Fruit fly (Drosophila melanogaster) whole organism, embryonic: ENCODE data around the gene Vav.

Experiments used
- Atf6 ChIP-seq: fragments of 200-800 bp; sonication (Bioruptor generic); IDR thresholded peaks from 2 replicates; pipeline ENCODE4 v1.3.6; 2022; ENCODE audit warnings: missing biosample characterization, missing genetic modification characterization
- B-H1 ChIP-seq: fragments of 200-800 bp; sonication (Bioruptor generic); IDR thresholded peaks from 3 replicates; pipeline ENCODE4 v1.3.6; 2022; ENCODE audit warnings: missing biosample characterization, missing genetic modification characterization
- CG10366 ChIP-seq: fragments of 200-800 bp; sonication (Bioruptor generic); IDR thresholded peaks from 2 replicates; pipeline ENCODE4 v1.3.6; 2022; ENCODE audit warnings: missing biosample characterization, missing genetic modification characterization
- CG11696 ChIP-seq: fragments of 200-800 bp; sonication (Bioruptor generic); IDR thresholded peaks from 2 replicates; pipeline ENCODE4 v1.3.6; 2022; ENCODE audit warnings: missing biosample characterization, missing genetic modification characterization
- CG12104 ChIP-seq: fragments of 200-800 bp; sonication (Bioruptor generic); optimal IDR thresholded peaks from 3 replicates; lab custom pipeline; 2016; ENCODE audit warnings: missing biosample characterization, missing genetic modification characterization
- CG12299 ChIP-seq: fragments of 200-800 bp; sonication (Bioruptor generic); optimal IDR thresholded peaks from 2 replicates; lab custom pipeline; 2018; ENCODE audit warnings: missing biosample characterization, mild to moderate bottlenecking, missing genetic modification characterization
- CG1233 ChIP-seq: fragments of 200-800 bp; sonication (Bioruptor generic); optimal IDR thresholded peaks from 4 replicates; lab custom pipeline; 2018; ENCODE audit warnings: missing biosample characterization, mild to moderate bottlenecking, missing genetic modification characterization
- CG14050 ChIP-seq: fragments of 200-800 bp; sonication (Bioruptor generic); IDR thresholded peaks from 3 replicates; pipeline ENCODE4 v1.3.6; 2022; ENCODE audit warnings: missing biosample characterization, missing genetic modification characterization
- CG15269 ChIP-seq: fragments of 200-800 bp; sonication (Bioruptor generic); optimal IDR thresholded peaks from 2 replicates; lab custom pipeline; 2018; ENCODE audit warnings: missing biosample characterization, mild to moderate bottlenecking, missing genetic modification characterization, moderate library complexity
- CG17359 ChIP-seq: fragments of 200-800 bp; sonication (Bioruptor generic); optimal IDR thresholded peaks from 3 replicates; lab custom pipeline; 2018; ENCODE audit warnings: missing biosample characterization, mild to moderate bottlenecking, missing genetic modification characterization, moderate library complexity
- CG17385 ChIP-seq: fragments of 200-800 bp; sonication (Bioruptor generic); optimal IDR thresholded peaks from 3 replicates; lab custom pipeline; 2018; ENCODE audit warnings: missing biosample characterization, mild to moderate bottlenecking, missing genetic modification characterization
- CG18262 ChIP-seq: fragments of 200-800 bp; optimal IDR thresholded peaks from 3 replicates; lab custom pipeline; 2019; ENCODE audit warnings: missing biosample characterization, mild to moderate bottlenecking, missing genetic modification characterization, moderate library complexity
- CG2199 ChIP-seq: fragments of 200-800 bp; sonication (Bioruptor generic); IDR thresholded peaks from 3 replicates; pipeline ENCODE4 v1.3.6; 2022; ENCODE audit warnings: missing biosample characterization, missing genetic modification characterization
- CG32532 ChIP-seq: fragments of 200-800 bp; sonication (Bioruptor generic); IDR thresholded peaks from 2 replicates; pipeline ENCODE4 v1.3.6; 2022; ENCODE audit warnings: missing biosample characterization, missing genetic modification characterization
- CG43689 ChIP-seq: fragments of 200-800 bp; sonication (Bioruptor generic); IDR thresholded peaks from 2 replicates; pipeline ENCODE4 v1.3.6; 2022; ENCODE audit warnings: missing biosample characterization, missing genetic modification characterization
- CG4617 ChIP-seq: fragments of 200-800 bp; sonication (Bioruptor generic); optimal IDR thresholded peaks from 3 replicates; lab custom pipeline; 2016; ENCODE audit warnings: missing biosample characterization, missing genetic modification characterization, borderline replicate concordance
- CG4820 ChIP-seq: fragments of 200-800 bp; sonication (Bioruptor generic); optimal IDR thresholded peaks from 3 replicates; lab custom pipeline; 2016; ENCODE audit warnings: missing biosample characterization, missing genetic modification characterization
- CG8290 ChIP-seq, 3 experiments: fragments of 200-800 bp; sonication (Bioruptor generic); optimal IDR thresholded peaks; 2 replicates each; lab custom pipeline; 2016 to 2019; ENCODE audit warnings: missing biosample characterization in 3 of 3, missing genetic modification characterization in 3 of 3, mild to moderate bottlenecking in 2 of 3, moderate library complexity in 1 of 3
- CG8765 ChIP-seq: fragments of 200-800 bp; sonication (Bioruptor generic); IDR thresholded peaks from 2 replicates; pipeline ENCODE4 v1.3.6; 2022; ENCODE audit warnings: missing biosample characterization, missing genetic modification characterization
- CG9797 ChIP-seq: fragments of 200-800 bp; sonication (Bioruptor generic); optimal IDR thresholded peaks from 3 replicates; lab custom pipeline; 2018; ENCODE audit warnings: missing biosample characterization, mild to moderate bottlenecking, missing genetic modification characterization
- CG9932 ChIP-seq: fragments of 200-800 bp; sonication (Bioruptor generic); IDR thresholded peaks from 2 replicates; pipeline ENCODE4 v1.3.6; 2022; ENCODE audit warnings: missing biosample characterization, missing genetic modification characterization
- Dfd ChIP-seq, 2 experiments: fragments of >200 bp; optimal IDR thresholded peaks; 2 replicates each; lab custom pipeline; 2017; ENCODE audit warnings: missing biosample characterization in 2 of 2, missing genetic modification characterization in 2 of 2
- Dip2 ChIP-seq: fragments of 200-800 bp; sonication (Bioruptor generic); IDR thresholded peaks from 2 replicates; pipeline ENCODE4 v1.3.6; 2022; ENCODE audit warnings: missing biosample characterization, missing genetic modification characterization
- Dll ChIP-seq: fragments of 200-800 bp; sonication (Bioruptor generic); IDR thresholded peaks from 4 replicates; pipeline ENCODE4 v1.3.6; 2022; ENCODE audit warnings: missing biosample characterization, missing genetic modification characterization; ENCODE audit not compliant: partially characterized antibody
- E2f1 ChIP-seq: fragments of 200-800 bp; sonication (Bioruptor generic); IDR thresholded peaks from 2 replicates; pipeline ENCODE4 v1.3.6; 2022; ENCODE audit warnings: missing biosample characterization, missing genetic modification characterization
- Ets97D ChIP-seq: fragments of 200-800 bp; sonication (Bioruptor generic); optimal IDR thresholded peaks from 3 replicates; lab custom pipeline; 2016; ENCODE audit warnings: missing biosample characterization, missing genetic modification characterization
- GATAe ChIP-seq: fragments of 200-800 bp; sonication (Bioruptor generic); conservative IDR thresholded peaks from 2 replicates; pipeline ENCODE4 v1.3.6; 2022; ENCODE audit warnings: missing biosample characterization, missing genetic modification characterization
- H2.0 ChIP-seq: fragments of 200-800 bp; sonication (Bioruptor generic); IDR thresholded peaks from 2 replicates; pipeline ENCODE4 v1.3.6; 2022; ENCODE audit warnings: missing biosample characterization, missing genetic modification characterization
- Meics ChIP-seq: fragments of 200-800 bp; sonication (Bioruptor generic); optimal IDR thresholded peaks from 2 replicates; lab custom pipeline; 2017; ENCODE audit warnings: missing biosample characterization, mild to moderate bottlenecking, missing genetic modification characterization
- PHDP ChIP-seq: fragments of 200-800 bp; sonication (Bioruptor generic); optimal IDR thresholded peaks from 3 replicates; lab custom pipeline; 2018; ENCODE audit warnings: missing biosample characterization, mild to moderate bottlenecking, missing genetic modification characterization, moderate library complexity
- Ravus ChIP-seq: fragments of 200-800 bp; sonication (Bioruptor generic); IDR thresholded peaks from 2 replicates; pipeline ENCODE4 v1.3.6; 2022; ENCODE audit warnings: missing biosample characterization, missing genetic modification characterization
- Taf1 ChIP-seq: fragments of 200-800 bp; sonication (Bioruptor generic); IDR thresholded peaks from 2 replicates; pipeline ENCODE4 v1.3.6; 2022; ENCODE audit warnings: missing biosample characterization, missing genetic modification characterization
- Usf ChIP-seq: fragments of 200-800 bp; sonication (Bioruptor generic); optimal IDR thresholded peaks from 2 replicates; lab custom pipeline; 2017; ENCODE audit warnings: missing genotype, missing biosample characterization, missing genetic modification characterization
- ase ChIP-seq: fragments of 200-800 bp; sonication (Bioruptor generic); IDR thresholded peaks from 3 replicates; pipeline ENCODE4 v1.3.6; 2022; ENCODE audit warnings: missing biosample characterization, missing genetic modification characterization
- corto ChIP-seq: fragments of 200-800 bp; sonication (Bioruptor generic); optimal IDR thresholded peaks from 2 replicates; lab custom pipeline; 2016; ENCODE audit warnings: missing biosample characterization, mild to moderate bottlenecking, missing genetic modification characterization, moderate library complexity
- crp ChIP-seq, 2 experiments: fragments of 200-800 bp; sonication (Bioruptor generic); optimal IDR thresholded peaks; 2 replicates in 1 of 2; 3 replicates in 1 of 2; lab custom pipeline; 2017; ENCODE audit warnings: missing biosample characterization in 2 of 2, missing genetic modification characterization in 2 of 2, mild to moderate bottlenecking in 1 of 2, moderate library complexity in 1 of 2
- dan ChIP-seq: fragments of 200-800 bp; sonication (Bioruptor generic); IDR thresholded peaks from 2 replicates; pipeline ENCODE4 v1.3.6; 2022; ENCODE audit warnings: missing biosample characterization, missing genetic modification characterization
- emc ChIP-seq: fragments of 200-800 bp; sonication (Bioruptor generic); optimal IDR thresholded peaks from 2 replicates; lab custom pipeline; 2016; ENCODE audit warnings: missing biosample characterization, missing genetic modification characterization
- en ChIP-seq: fragments of 200-800 bp; sonication (Bioruptor generic); optimal IDR thresholded peaks from 2 replicates; lab custom pipeline; 2016; ENCODE audit warnings: missing biosample characterization, missing genetic modification characterization
- gfzf ChIP-seq: fragments of 200-800 bp; sonication (Bioruptor generic); optimal IDR thresholded peaks from 2 replicates; lab custom pipeline; 2016; ENCODE audit warnings: missing biosample characterization, mild to moderate bottlenecking, missing genetic modification characterization, moderate library complexity
- ind ChIP-seq: fragments of 200-800 bp; sonication (Bioruptor generic); optimal IDR thresholded peaks from 3 replicates; lab custom pipeline; 2016; ENCODE audit warnings: missing biosample characterization, missing genetic modification characterization
- pfk ChIP-seq: fragments of 200-800 bp; sonication (Bioruptor generic); optimal IDR thresholded peaks from 2 replicates; lab custom pipeline; 2018; ENCODE audit warnings: missing biosample characterization, mild to moderate bottlenecking, missing genetic modification characterization, moderate library complexity
- pita ChIP-seq: fragments of 200-800 bp; sonication (Bioruptor generic); optimal IDR thresholded peaks from 2 replicates; lab custom pipeline; 2017; ENCODE audit warnings: missing biosample characterization, mild to moderate bottlenecking, missing genetic modification characterization
- repo ChIP-seq: fragments of 200-800 bp; sonication (Bioruptor generic); optimal IDR thresholded peaks from 2 replicates; lab custom pipeline; 2016; ENCODE audit warnings: missing biosample characterization, missing genetic modification characterization
- sd ChIP-seq: fragments of 200-800 bp; sonication (Bioruptor generic); optimal IDR thresholded peaks from 3 replicates; lab custom pipeline; 2018; ENCODE audit warnings: missing biosample characterization, mild to moderate bottlenecking, missing genetic modification characterization, moderate library complexity
- shn ChIP-seq: fragments of 200-800 bp; sonication (Bioruptor generic); optimal IDR thresholded peaks from 3 replicates; lab custom pipeline; 2016; ENCODE audit warnings: missing biosample characterization, missing genetic modification characterization
- tgo ChIP-seq: fragments of 200-800 bp; sonication (Bioruptor generic); IDR thresholded peaks from 3 replicates; pipeline ENCODE4 v1.3.6; 2022; ENCODE audit warnings: missing biosample characterization, missing genetic modification characterization
- toy ChIP-seq: fragments of 200-800 bp; sonication (Bioruptor generic); IDR thresholded peaks from 2 replicates; pipeline ENCODE4 v1.3.6; 2022; ENCODE audit warnings: missing biosample characterization, missing genetic modification characterization
- ttk ChIP-seq: fragments of 200-800 bp; sonication (Bioruptor generic); IDR thresholded peaks from 2 replicates; pipeline ENCODE4 v2.1.2; 2022; ENCODE audit warnings: missing biosample characterization, missing genetic modification characterization
- tup ChIP-seq: fragments of 200-800 bp; sonication (Bioruptor generic); optimal IDR thresholded peaks from 2 replicates; lab custom pipeline; 2016; ENCODE audit warnings: missing biosample characterization, mild to moderate bottlenecking, missing genetic modification characterization, moderate library complexity
- vvl ChIP-seq: fragments of 200-800 bp; sonication (Bioruptor generic); IDR thresholded peaks from 2 replicates; pipeline ENCODE4 v1.3.6; 2022; ENCODE audit warnings: missing biosample characterization, missing genetic modification characterization

Vav gene

dm6 chrX:19248426-19249217, 13.0 kb upstream of the Vav start, which contains the start of gene Hs3st-B (continued):
- TF ChIP-seq E2f1 (no peak), CG2199 (GFP tag; lab: Robert Waterston, UW) (no peak), tup (no peak), CG32532 (GFP tag; lab: Robert Waterston, UW) (no peak), CG14050 (no peak), CG11696 (no peak), pita (GFP tag; lab: Kevin White, UChicago) (no peak), PHDP (tag; lab: Kevin White, UChicago) (no peak), CG17359 (peak; percentile 19), emc (no peak), B-H1 (GFP tag; lab: Robert Waterston, UW) (no peak), tgo (GFP tag; lab: Robert Waterston, UW) (no peak), Meics (GFP tag; lab: Kevin White, UChicago) (peak; percentile 50), en (no peak), Taf1 (GFP tag; lab: Robert Waterston, UW) (no peak), CG1233 (GFP tag; lab: Kevin White, UChicago) (no peak), sd (no peak), CG15269 (tag; lab: Kevin White, UChicago) (no peak), shn (GFP tag; lab: Kevin White, UChicago) (no peak), CG12299 (no peak), H2.0 (GFP tag; lab: Robert Waterston, UW) (no peak), CG9932 (GFP tag; lab: Robert Waterston, UW) (no peak), GATAe (no peak), CG4617 (GFP tag; lab: Kevin White, UChicago) (no peak), CG8290 (GFP tag; optimal IDR thresholded peaks at IDR 0.05; lab: Kevin White, UChicago) (no peak), CG8290 (tag; optimal IDR thresholded peaks at IDR 0.05; lab: Kevin White, UChicago) (peak in 1 of 2 experiments; percentile 46), Ravus (GFP tag; lab: Robert Waterston, UW) (no peak), dan (no peak), Atf6 (GFP tag; lab: Robert Waterston, UW) (0 out of 2 replicates have a peak, but pooled peaks have one; percentile 9), vvl (GFP tag; lab: Robert Waterston, UW) (no peak; the same call in 1 of the 2 replicates), Dfd (GFP tag; optimal IDR thresholded peaks at IDR 0.05; lab: Kevin White, UChicago) (no peak), repo (GFP tag; lab: Kevin White, UChicago) (no peak), Usf (GFP tag; lab: Kevin White, UChicago) (no peak), CG12104 (no peak), gfzf (GFP tag; lab: Kevin White, UChicago) (no peak), pfk (GFP tag; lab: Kevin White, UChicago) (no peak), crp (GFP tag; optimal IDR thresholded peaks at IDR 0.05; lab: Kevin White, UChicago) (no peak), Ets97D (GFP tag; lab: Kevin White, UChicago) (no peak), CG17385 (no peak), Dll (GFP tag; lab: Robert Waterston, UW) (no peak), Dip2 (no peak), ase (GFP tag; lab: Robert Waterston, UW) (no peak), corto (no peak), CG9797 (no peak), CG8765 (GFP tag; lab: Robert Waterston, UW) (no peak), CG43689 (GFP tag; lab: Robert Waterston, UW) (no peak), CG18262 (tag; lab: Kevin White, UChicago) (no peak), toy (GFP tag; lab: Robert Waterston, UW) (no peak), CG4820 (GFP tag; lab: Kevin White, UChicago) (no peak), CG10366 (GFP tag; lab: Robert Waterston, UW) (no peak), ind (GFP tag; lab: Kevin White, UChicago) (no peak), ttk (GFP tag; lab: Robert Waterston, UW) (no peak)
